Fruit fly (Drosophila melanogaster): ENCODE measurements around the gene TkR99D.

TkR99D gene

DNA sequence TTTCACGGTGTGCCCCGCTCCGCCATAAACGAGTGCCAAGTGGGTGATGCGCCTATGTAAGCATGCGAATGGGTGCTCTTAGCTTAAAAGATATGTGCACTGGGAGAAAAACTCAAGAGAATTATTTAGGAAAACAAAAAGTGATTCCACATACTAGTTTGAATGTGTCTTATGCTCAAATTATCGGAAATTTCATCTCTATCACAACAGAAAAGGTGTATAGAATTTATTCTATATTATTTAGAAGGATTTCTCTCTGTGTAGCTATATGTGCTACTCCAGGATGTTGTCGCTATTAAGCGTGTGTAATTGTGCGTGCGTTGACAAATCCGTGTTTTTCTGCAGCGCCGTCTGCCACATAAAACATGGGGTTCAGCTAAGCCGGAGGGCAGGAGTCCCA, 9.9 kb downstream of the TkR99D start (continued):
- TF ChIP-seq unpg (GFP tag; optimal IDR thresholded peaks at IDR 0.05) (no peak), CG11247 (GFP tag; IDR thresholded peaks at IDR 0.05) (0 out of 2 replicates have a peak, but pooled peaks have one; percentile 29), CTCF (GFP tag; optimal IDR thresholded peaks at IDR 0.05) (no peak), CG8281 (tag; optimal IDR thresholded peaks at IDR 0.05) (no peak), CG17359 (tag; optimal IDR thresholded peaks at IDR 0.05) (no peak), CG31224 (GFP tag; IDR thresholded peaks at IDR 0.05) (0 out of 2 replicates have a peak, but pooled peaks have one; percentile 15), CG2120 (GFP tag; optimal IDR thresholded peaks at IDR 0.05) (peak; percentile 35), CG9609 (GFP tag; optimal IDR thresholded peaks at IDR 0.05) (no peak), peb (GFP tag; IDR thresholded peaks at IDR 0.05) (no peak), hkb (optimal IDR thresholded peaks at IDR 0.05) (no peak), hkb (GFP tag; IDR thresholded peaks at IDR 0.05) (peak; percentile 55), Xbp1 (GFP tag; optimal IDR thresholded peaks at IDR 0.05) (no peak), Elba2 (GFP tag; optimal IDR thresholded peaks at IDR 0.05) (no peak), CG14441 (GFP tag; IDR thresholded peaks at IDR 0.05) (0 out of 2 replicates have a peak, but pooled peaks have one; percentile 26), lola (GFP tag; optimal IDR thresholded peaks at IDR 0.05) (no peak), Trl (optimal IDR thresholded peaks at IDR 0.05) (no peak), Trl (GFP tag; optimal IDR thresholded peaks at IDR 0.05) (no peak), CG4707 (GFP tag; optimal IDR thresholded peaks at IDR 0.05) (no peak), Ssrp (tag; optimal IDR thresholded peaks at IDR 0.05) (no peak), dmrt11E (tag; optimal IDR thresholded peaks at IDR 0.05) (no peak), prd (optimal IDR thresholded peaks at IDR 0.05) (no peak), prd (GFP tag; IDR thresholded peaks at IDR 0.05) (0 out of 3 replicates have a peak, but pooled peaks have one; percentile 11), CG18599 (GFP tag; optimal IDR thresholded peaks at IDR 0.05) (peak; percentile 56), repo (GFP tag; optimal IDR thresholded peaks at IDR 0.05) (no peak), otp (GFP tag; IDR thresholded peaks at IDR 0.05) (no peak), Dp (GFP tag; optimal IDR thresholded peaks at IDR 0.05) (no peak), lbe (GFP tag; optimal IDR thresholded peaks at IDR 0.05) (no peak), knrl (GFP tag; IDR thresholded peaks at IDR 0.05; ENCODE audit: partially characterized antibody) (no peak), Lim3 (GFP tag; IDR thresholded peaks at IDR 0.05) (no peak), CG13894 (tag; optimal IDR thresholded peaks at IDR 0.05) (no peak), NFAT (GFP tag; IDR thresholded peaks at IDR 0.05) (no peak), cad (GFP tag; optimal IDR thresholded peaks at IDR 0.05) (no peak), p53 (GFP tag; optimal IDR thresholded peaks at IDR 0.05) (no peak), sna (GFP tag; IDR thresholded peaks at IDR 0.05; ENCODE audit: partially characterized antibody) (no peak), CG4854 (GFP tag; optimal IDR thresholded peaks at IDR 0.05) (no peak), Myb (GFP tag; optimal IDR thresholded peaks at IDR 0.05) (no peak), kni (GFP tag; optimal IDR thresholded peaks at IDR 0.05) (no peak), sob (GFP tag; IDR thresholded peaks at IDR 0.05) (no peak), nmo (GFP tag; optimal IDR thresholded peaks at IDR 0.05) (no peak), Nf-YA (GFP tag; IDR thresholded peaks at IDR 0.05) (no peak), CG8924 (tag; optimal IDR thresholded peaks at IDR 0.05) (no peak), Bteb2 (GFP tag; optimal IDR thresholded peaks at IDR 0.05) (no peak), Spps (tag; optimal IDR thresholded peaks at IDR 0.05) (no peak), MESR4 (GFP tag; optimal IDR thresholded peaks at IDR 0.05) (no peak), cwo (GFP tag; optimal IDR thresholded peaks at IDR 0.05) (no peak), CG11398 (GFP tag; optimal IDR thresholded peaks at IDR 0.05) (no peak), bigmax (GFP tag; optimal IDR thresholded peaks at IDR 0.05) (no peak), Six4 (GFP tag; optimal IDR thresholded peaks at IDR 0.05) (no peak), CG10462 (GFP tag; optimal IDR thresholded peaks at IDR 0.05) (no peak), CG10321 (GFP tag; IDR thresholded peaks at IDR 0.05) (no peak), CG33213 (GFP tag; optimal IDR thresholded peaks at IDR 0.05) (no peak), CG12071 (GFP tag; optimal IDR thresholded peaks at IDR 0.05) (no peak), vnd (GFP tag; IDR thresholded peaks at IDR 0.05; ENCODE audit: partially characterized antibody) (no peak)
